Worm (Caenorhabditis elegans) whole organism, L3 larva: ENCODE data around the gene lmd-4.
"Not testable (repeated sequence)": the region's sequence is repeated elsewhere in the genome, so short reads cannot be mapped to it uniquely, and the experiment has no call there.

Source experiments
- ZK546.5 ChIP-seq: sonication (generic microtip); optimal IDR thresholded peaks from 2 replicates; lab custom pipeline; 2017; ENCODE audit warnings: missing biosample characterization, missing genetic modification characterization
- aly-2 ChIP-seq: fragments of 150-350 bp; optimal IDR thresholded peaks from 2 replicates; lab custom pipeline; 2014; ENCODE audit warnings: missing biosample characterization, missing genetic modification characterization
- ama-1 ChIP-seq: fragments of 150-350 bp; optimal IDR thresholded peaks from 2 replicates; lab custom pipeline; 2018
- ceh-16 ChIP-seq: sonication (generic microtip); optimal IDR thresholded peaks from 2 replicates; lab custom pipeline; 2017; ENCODE audit warnings: missing biosample characterization, missing genetic modification characterization
- ceh-82 ChIP-seq: fragments of 150-350 bp; optimal IDR thresholded peaks from 2 replicates; lab custom pipeline; 2014; ENCODE audit warnings: missing biosample characterization, missing genetic modification characterization
- ceh-9 ChIP-seq: sonication (generic microtip); optimal IDR thresholded peaks from 2 replicates; lab custom pipeline; 2018; ENCODE audit warnings: missing biosample characterization, missing genetic modification characterization
- daf-12 ChIP-seq: fragments of 150-350 bp; optimal IDR thresholded peaks from 2 replicates; lab custom pipeline; 2014; ENCODE audit warnings: missing biosample characterization, missing genetic modification reagents, missing genetic modification characterization
- egl-27 ChIP-seq: sonication (generic microtip); optimal IDR thresholded peaks from 4 replicates; lab custom pipeline; 2017; ENCODE audit warnings: missing biosample characterization, missing genetic modification reagents, missing genetic modification characterization
- elt-1 ChIP-seq: fragments of 150-350 bp; optimal IDR thresholded peaks from 2 replicates; lab custom pipeline; 2014; ENCODE audit warnings: missing biosample characterization, missing genetic modification characterization
- elt-2 ChIP-seq: sonication (generic microtip); optimal IDR thresholded peaks from 2 replicates; lab custom pipeline; 2016; ENCODE audit warnings: missing genetic modification reagents, mild to moderate bottlenecking, missing genetic modification characterization, missing compliant biosample characterization
- eor-1 ChIP-seq, 2 experiments: fragments of 150-350 bp; optimal IDR thresholded peaks; 2 replicates each; lab custom pipeline; 2014 to 2018; ENCODE audit warnings: missing biosample characterization in 2 of 2, missing genetic modification characterization in 2 of 2
- fkh-10 ChIP-seq: sonication (generic microtip); optimal IDR thresholded peaks from 2 replicates; lab custom pipeline; 2017; ENCODE audit warnings: missing biosample characterization, missing genetic modification reagents, missing genetic modification characterization
- fkh-2 ChIP-seq: fragments of 150-350 bp; optimal IDR thresholded peaks from 2 replicates; lab custom pipeline; 2014; ENCODE audit warnings: missing biosample characterization, missing genetic modification reagents, missing genetic modification characterization
- fos-1 ChIP-seq: fragments of 150-350 bp; optimal IDR thresholded peaks from 2 replicates; lab custom pipeline; 2014; ENCODE audit warnings: missing biosample characterization, missing genetic modification characterization
- jun-1 ChIP-seq: fragments of 150-350 bp; optimal IDR thresholded peaks from 2 replicates; lab custom pipeline; 2014; ENCODE audit warnings: missing biosample characterization, missing genetic modification reagents, missing genetic modification characterization
- lin-15B ChIP-seq: fragments of 150-350 bp; optimal IDR thresholded peaks from 2 replicates; lab custom pipeline; 2014; ENCODE audit warnings: missing biosample characterization, missing genetic modification characterization
- lin-39 ChIP-seq: fragments of 150-350 bp; optimal IDR thresholded peaks from 2 replicates; lab custom pipeline; 2018; ENCODE audit warnings: missing biosample characterization, missing genetic modification reagents, missing genetic modification characterization
- lsy-12 ChIP-seq: sonication (generic microtip); optimal IDR thresholded peaks from 2 replicates; lab custom pipeline; 2016; ENCODE audit warnings: mild to moderate bottlenecking, missing genetic modification characterization, missing compliant biosample characterization
- mml-1 ChIP-seq: fragments of 150-350 bp; sonication (generic microtip); optimal IDR thresholded peaks from 3 replicates; lab custom pipeline; 2014; ENCODE audit warnings: missing biosample characterization, missing genetic modification characterization
- nfya-1 ChIP-seq: sonication (generic microtip); optimal IDR thresholded peaks from 2 replicates; lab custom pipeline; 2017; ENCODE audit warnings: missing genetic modification characterization, mild to moderate bottlenecking, missing compliant biosample characterization, antibody characterized with exemption, moderate library complexity; ENCODE audit not compliant: insufficient read depth
- nhr-11 ChIP-seq: fragments of 150-350 bp; optimal IDR thresholded peaks from 2 replicates; lab custom pipeline; 2014; ENCODE audit warnings: missing biosample characterization, missing genetic modification characterization
- nhr-12 ChIP-seq: fragments of 150-350 bp; optimal IDR thresholded peaks from 2 replicates; lab custom pipeline; 2014; ENCODE audit warnings: missing biosample characterization, missing genetic modification characterization
- nhr-23 ChIP-seq: fragments of 150-350 bp; optimal IDR thresholded peaks from 2 replicates; lab custom pipeline; 2014; ENCODE audit warnings: missing biosample characterization, missing genetic modification reagents, missing genetic modification characterization
- nhr-25 ChIP-seq: sonication (generic microtip); optimal IDR thresholded peaks from 2 replicates; lab custom pipeline; 2017; ENCODE audit warnings: missing biosample characterization, missing genetic modification characterization
- nhr-28 ChIP-seq: fragments of 150-350 bp; optimal IDR thresholded peaks from 2 replicates; lab custom pipeline; 2014; ENCODE audit warnings: missing biosample characterization, missing genetic modification characterization
- nhr-67 ChIP-seq: fragments of 150-350 bp; optimal IDR thresholded peaks from 2 replicates; lab custom pipeline; 2014; ENCODE audit warnings: missing biosample characterization, missing genetic modification characterization
- nhr-76 ChIP-seq: fragments of 150-350 bp; sonication (generic microtip); optimal IDR thresholded peaks from 5 replicates; lab custom pipeline; 2014; ENCODE audit warnings: missing biosample characterization, missing genetic modification characterization
- nhr-77 ChIP-seq: fragments of 150-350 bp; optimal IDR thresholded peaks from 2 replicates; lab custom pipeline; 2014; ENCODE audit warnings: missing biosample characterization, missing genetic modification characterization
- pha-4 ChIP-seq: fragments of 150-350 bp; optimal IDR thresholded peaks from 2 replicates; lab custom pipeline; 2014; ENCODE audit warnings: missing biosample characterization, missing genetic modification reagents, missing genetic modification characterization
- pqm-1 ChIP-seq: fragments of 150-350 bp; optimal IDR thresholded peaks from 2 replicates; lab custom pipeline; 2017; ENCODE audit warnings: missing biosample characterization, missing genetic modification characterization, inconsistent platforms
- sea-2 ChIP-seq: fragments of 150-350 bp; sonication (generic microtip); optimal IDR thresholded peaks from 4 replicates; lab custom pipeline; 2014; ENCODE audit warnings: missing biosample characterization, missing genetic modification reagents, missing genetic modification characterization
- snpc-4 ChIP-seq: fragments of 150-350 bp; optimal IDR thresholded peaks from 2 replicates; lab custom pipeline; 2014; ENCODE audit warnings: missing biosample characterization, missing genetic modification characterization
- tbx-2 ChIP-seq: sonication (generic microtip); optimal IDR thresholded peaks from 2 replicates; lab custom pipeline; 2016; ENCODE audit warnings: mild to moderate bottlenecking, missing genetic modification characterization, missing compliant biosample characterization
- zag-1 ChIP-seq: fragments of 150-350 bp; optimal IDR thresholded peaks from 2 replicates; lab custom pipeline; 2014; ENCODE audit warnings: missing biosample characterization, missing genetic modification characterization
- ztf-11 ChIP-seq: fragments of 150-350 bp; optimal IDR thresholded peaks from 2 replicates; lab custom pipeline; 2014; ENCODE audit warnings: missing biosample characterization, missing genetic modification characterization
- ztf-4 ChIP-seq: fragments of 150-350 bp; optimal IDR thresholded peaks from 2 replicates; lab custom pipeline; 2014; ENCODE audit warnings: missing biosample characterization, missing genetic modification characterization

lmd-4 gene

ce11 chrV:7345494-7345893, 24.7 kb upstream of the lmd-4 start, which contains the start of gene nhr-147:
nhr-147 (plus strand) TSS chrV:7345794.
- TF ChIP-seq aly-2 (tag; lab: Kevin White, UChicago); nhr-76 (tag; lab: Kevin White, UChicago); jun-1: not testable (repeated sequence)

ce11 chrV:7343522-7343921, 22.7 kb upstream of the lmd-4 start, which contains the start of gene srh-244:
srh-244 (plus strand) TSS chrV:7343822.
- TF ChIP-seq lin-39 (tag; lab: Kevin White, UChicago) (no peak), daf-12 (no peak), lin-15B (no peak), nhr-11 (tag; lab: Kevin White, UChicago) (no peak)

ce11 chrV:7341942-7342341, 21.1 kb upstream of the lmd-4 start, which contains the start of the genes nhr-263 and nhr-148:
nhr-263 (minus strand) TSS chrV:7342042.
nhr-148 (plus strand) TSS chrV:7342156.
- TF ChIP-seq lin-15B = no peak
- no peak for TF ChIP-seq nhr-76 (tag; lab: Kevin White, UChicago)
- no peak for TF ChIP-seq egl-27 (tag; lab: Kevin White, UChicago)
- peak; percentile 43 for TF ChIP-seq nhr-25 (tag; lab: Kevin White, UChicago)
- TF ChIP-seq lin-39 (tag; lab: Kevin White, UChicago) = no peak
- TF ChIP-seq ZK546.5 (tag; lab: Kevin White, UChicago) = no peak

ce11 chrV:7339831-7340230, 19.0 kb upstream of the lmd-4 start, which contains the start of gene srh-187:
srh-187 (minus strand) TSS chrV:7339931.
- TF ChIP-seq jun-1 = no peak
- no peak for TF ChIP-seq ztf-11
- no peak for TF ChIP-seq nhr-25 (tag; lab: Kevin White, UChicago)
- TF ChIP-seq sea-2 (GFP tag; lab: Kevin White, UChicago) = no peak
- no peak for TF ChIP-seq nhr-11 (tag; lab: Kevin White, UChicago)
- TF ChIP-seq fkh-2 = no peak
- no peak for TF ChIP-seq snpc-4 (tag; lab: Kevin White, UChicago)
- no peak for TF ChIP-seq fos-1 (tag; lab: Kevin White, UChicago)
- no peak for TF ChIP-seq lsy-12 (tag; lab: Kevin White, UChicago)
- no peak for TF ChIP-seq nhr-67 (tag; lab: Kevin White, UChicago)
- TF ChIP-seq, all 47 proteins: peak for 0

ce11 chrV:7337218-7337617, 16.4 kb upstream of the lmd-4 start, which contains the start of gene F10G2.7:
F10G2.7 (minus strand) TSS chrV:7337318.
- not testable (repeated sequence) for TF ChIP-seq ceh-16 (tag; lab: Kevin White, UChicago); nhr-25 (tag; lab: Kevin White, UChicago); tbx-2

ce11 chrV:7332253-7332652, 11.4 kb upstream of the lmd-4 start, which contains the start of gene F10G2.1:
F10G2.1 (plus strand) TSS chrV:7332553.
- no peak for TF ChIP-seq nhr-25 (tag; lab: Kevin White, UChicago)
- TF ChIP-seq tbx-2 = no peak
- no peak for TF ChIP-seq elt-1 (tag; lab: Kevin White, UChicago)
- TF ChIP-seq mml-1 (tag; lab: Kevin White, UChicago) = no peak
- TF ChIP-seq nfya-1 = no peak
- TF ChIP-seq ceh-9 (tag; lab: Kevin White, UChicago) = no peak
- TF ChIP-seq nhr-77 = no peak
- no peak for TF ChIP-seq ceh-82 (tag; lab: Kevin White, UChicago)
- TF ChIP-seq nhr-28 (tag; lab: Kevin White, UChicago) = no peak
- TF ChIP-seq zag-1 (tag; lab: Kevin White, UChicago) = no peak
- no peak for TF ChIP-seq nhr-23 (tag; lab: Kevin White, UChicago)
- TF ChIP-seq ztf-11 = no peak
- TF ChIP-seq ama-1 (lab: Kevin White, UChicago) = no peak
- TF ChIP-seq egl-27 (tag; lab: Kevin White, UChicago) = no peak
- no peak for TF ChIP-seq snpc-4 (tag; lab: Kevin White, UChicago)

ce11 chrV:7330868-7331267, 10.1 kb upstream of the lmd-4 start, which contains the start of gene F10G2.2:
F10G2.2 (plus strand) TSS chrV:7331168.
- TF ChIP-seq elt-2 (tag; lab: Kevin White, UChicago) (no peak), ZK546.5 (tag; lab: Kevin White, UChicago) (no peak), pqm-1 (no peak), nhr-12 (tag; lab: Kevin White, UChicago) (no peak), fkh-10 (GFP tag; lab: Kevin White, UChicago) (no peak), elt-1 (tag; lab: Kevin White, UChicago) (no peak), eor-1 (tag; optimal IDR thresholded peaks at IDR 0.05; lab: Kevin White, UChicago) (no peak), pha-4 (no peak), mml-1 (tag; lab: Kevin White, UChicago) (no peak), ztf-4 (tag; lab: Kevin White, UChicago) (no peak), ceh-16 (tag; lab: Kevin White, UChicago) (no peak), aly-2 (tag; lab: Kevin White, UChicago) (no peak)
